Fruit fly (Drosophila melanogaster) whole organism, embryonic: Measurements from ENCODE around the gene dsx-c73A.

Experiments used
- CG11093 ChIP-seq: fragments of 200-800 bp; sonication (Bioruptor generic); IDR thresholded peaks from 3 replicates; pipeline ENCODE4 v1.3.6; 2022; ENCODE audit warnings: missing biosample characterization, missing genetic modification characterization
- CG13894 ChIP-seq: fragments of 200-800 bp; sonication (Bioruptor generic); optimal IDR thresholded peaks from 3 replicates; lab custom pipeline; 2018; ENCODE audit warnings: missing biosample characterization, mild to moderate bottlenecking, missing genetic modification characterization, moderate library complexity
- CG15696 ChIP-seq: fragments of 200-800 bp; sonication (Bioruptor generic); optimal IDR thresholded peaks from 2 replicates; lab custom pipeline; 2019; ENCODE audit warnings: missing biosample characterization, mild to moderate bottlenecking, missing genetic modification characterization, moderate library complexity
- CG16815 ChIP-seq: fragments of 200-800 bp; sonication (Bioruptor generic); optimal IDR thresholded peaks from 3 replicates; lab custom pipeline; 2017; ENCODE audit warnings: missing biosample characterization, mild to moderate bottlenecking, missing genetic modification characterization
- CG17385 ChIP-seq: fragments of 200-800 bp; sonication (Bioruptor generic); optimal IDR thresholded peaks from 3 replicates; lab custom pipeline; 2018; ENCODE audit warnings: missing biosample characterization, mild to moderate bottlenecking, missing genetic modification characterization
- CG2129 ChIP-seq: fragments of 200-800 bp; sonication (Bioruptor generic); IDR thresholded peaks from 2 replicates; pipeline ENCODE4 v1.3.6; 2022; ENCODE audit warnings: missing biosample characterization, missing genetic modification characterization; ENCODE audit not compliant: partially characterized antibody
- CG2199 ChIP-seq: fragments of 200-800 bp; sonication (Bioruptor generic); IDR thresholded peaks from 3 replicates; pipeline ENCODE4 v1.3.6; 2022; ENCODE audit warnings: missing biosample characterization, missing genetic modification characterization
- CG31388 ChIP-seq: fragments of 200-800 bp; sonication (Bioruptor generic); optimal IDR thresholded peaks from 2 replicates; lab custom pipeline; 2016; ENCODE audit warnings: missing biosample characterization, missing genetic modification characterization
- CG33557 ChIP-seq: fragments of 200-800 bp; sonication (Bioruptor generic); optimal IDR thresholded peaks from 2 replicates; lab custom pipeline; 2019; ENCODE audit warnings: missing biosample characterization, mild to moderate bottlenecking, missing genetic modification characterization, moderate library complexity
- CG5245 ChIP-seq: fragments of 200-800 bp; sonication (Bioruptor generic); optimal IDR thresholded peaks from 3 replicates; lab custom pipeline; 2016; ENCODE audit warnings: missing biosample characterization, missing genetic modification characterization
- CG8924 ChIP-seq: fragments of 200-800 bp; optimal IDR thresholded peaks from 3 replicates; lab custom pipeline; 2019; ENCODE audit warnings: missing biosample characterization, mild to moderate bottlenecking, missing genetic modification characterization, moderate library complexity
- CG9817 ChIP-seq: fragments of 200-800 bp; sonication (Bioruptor generic); optimal IDR thresholded peaks from 2 replicates; lab custom pipeline; 2018; ENCODE audit warnings: missing biosample characterization, mild to moderate bottlenecking, missing genetic modification characterization, moderate library complexity
- CkIIα-i1 ChIP-seq: fragments of 200-800 bp; sonication (Bioruptor generic); IDR thresholded peaks from 2 replicates; pipeline ENCODE4 v1.3.6; 2022; ENCODE audit warnings: missing biosample characterization, missing genetic modification characterization
- Dll ChIP-seq: fragments of 200-800 bp; sonication (Bioruptor generic); IDR thresholded peaks from 4 replicates; pipeline ENCODE4 v1.3.6; 2022; ENCODE audit warnings: missing biosample characterization, missing genetic modification characterization; ENCODE audit not compliant: partially characterized antibody
- Fer2 ChIP-seq: fragments of 200-800 bp; sonication (Bioruptor generic); optimal IDR thresholded peaks from 2 replicates; lab custom pipeline; 2018; ENCODE audit warnings: missing biosample characterization, mild to moderate bottlenecking, missing genetic modification characterization, moderate library complexity
- GATAe ChIP-seq: fragments of 200-800 bp; sonication (Bioruptor generic); conservative IDR thresholded peaks from 2 replicates; pipeline ENCODE4 v1.3.6; 2022; ENCODE audit warnings: missing biosample characterization, missing genetic modification characterization
- Lpt ChIP-seq: fragments of >200 bp; optimal IDR thresholded peaks from 2 replicates; lab custom pipeline; 2018; ENCODE audit warnings: missing biosample characterization, missing genetic modification characterization
- NC2α ChIP-seq: fragments of 200-800 bp; sonication (Bioruptor generic); optimal IDR thresholded peaks from 2 replicates; lab custom pipeline; 2016; ENCODE audit warnings: missing biosample characterization, missing genetic modification characterization
- NK7.1 ChIP-seq: fragments of 200-800 bp; sonication (Bioruptor generic); optimal IDR thresholded peaks from 3 replicates; lab custom pipeline; 2016; ENCODE audit warnings: missing biosample characterization, missing genetic modification characterization
- Neu2 ChIP-seq: fragments of 200-800 bp; sonication (Bioruptor generic); optimal IDR thresholded peaks from 3 replicates; lab custom pipeline; 2016; ENCODE audit warnings: missing biosample characterization, missing genetic modification characterization, borderline replicate concordance
- Nf-YB ChIP-seq: fragments of 200-800 bp; sonication (Bioruptor generic); optimal IDR thresholded peaks from 3 replicates; lab custom pipeline; 2019; ENCODE audit warnings: missing biosample characterization, mild to moderate bottlenecking, missing genetic modification characterization, moderate library complexity
- Oli ChIP-seq: fragments of 200-800 bp; sonication (Bioruptor generic); optimal IDR thresholded peaks from 2 replicates; lab custom pipeline; 2018; ENCODE audit warnings: missing biosample characterization, mild to moderate bottlenecking, missing genetic modification characterization, moderate library complexity
- Pdp1 ChIP-seq, 2 experiments: fragments of 200-800 bp; sonication (Bioruptor generic); optimal IDR thresholded peaks; 3 replicates each; lab custom pipeline; 2016; ENCODE audit warnings: missing biosample characterization in 2 of 2, missing genetic modification characterization in 2 of 2, mild to moderate bottlenecking in 1 of 2, moderate library complexity in 1 of 2
- Scr ChIP-seq: fragments of 200-800 bp; sonication (Bioruptor generic); IDR thresholded peaks from 2 replicates; pipeline ENCODE4 v1.3.6; 2022; ENCODE audit warnings: missing biosample characterization, missing genetic modification characterization; ENCODE audit not compliant: partially characterized antibody
- Sox100B ChIP-seq: fragments of 200-800 bp; sonication (Bioruptor generic); optimal IDR thresholded peaks from 3 replicates; lab custom pipeline; 2018; ENCODE audit warnings: missing biosample characterization, mild to moderate bottlenecking, missing genetic modification characterization
- Xbp1 ChIP-seq: fragments of 200-800 bp; sonication (Bioruptor generic); optimal IDR thresholded peaks from 3 replicates; lab custom pipeline; 2016; ENCODE audit warnings: missing biosample characterization, mild to moderate bottlenecking, missing genetic modification characterization
- Xrp1 ChIP-seq: fragments of 200-800 bp; sonication (Bioruptor generic); IDR thresholded peaks from 2 replicates; pipeline ENCODE4 v1.3.6; 2022; ENCODE audit warnings: missing biosample characterization, missing genetic modification characterization
- cas ChIP-seq: fragments of 200-800 bp; sonication (Bioruptor generic); IDR thresholded peaks from 2 replicates; pipeline ENCODE4 v1.3.6; 2022; ENCODE audit warnings: missing biosample characterization, missing genetic modification characterization
- dmrt99B ChIP-seq: fragments of 200-800 bp; sonication (Bioruptor generic); optimal IDR thresholded peaks from 2 replicates; lab custom pipeline; 2018; ENCODE audit warnings: missing biosample characterization, mild to moderate bottlenecking, missing genetic modification characterization, moderate library complexity
- dysf ChIP-seq: fragments of 200-800 bp; sonication (Bioruptor generic); IDR thresholded peaks from 3 replicates; pipeline ENCODE4 v1.3.6; 2022; ENCODE audit warnings: missing biosample characterization, missing genetic modification characterization
- emc ChIP-seq: fragments of 200-800 bp; sonication (Bioruptor generic); optimal IDR thresholded peaks from 2 replicates; lab custom pipeline; 2016; ENCODE audit warnings: missing biosample characterization, missing genetic modification characterization
- fru ChIP-seq: fragments of >200 bp; optimal IDR thresholded peaks from 2 replicates; lab custom pipeline; 2017
- ftz-f1 ChIP-seq: fragments of 200-800 bp; sonication (Bioruptor generic); optimal IDR thresholded peaks from 2 replicates; lab custom pipeline; 2016; ENCODE audit warnings: missing biosample characterization, missing genetic modification characterization
- grn ChIP-seq: fragments of 200-800 bp; sonication (Bioruptor generic); optimal IDR thresholded peaks from 3 replicates; lab custom pipeline; 2017; ENCODE audit warnings: missing biosample characterization, missing genetic modification characterization
- her ChIP-seq: fragments of 200-800 bp; sonication (Bioruptor generic); optimal IDR thresholded peaks from 2 replicates; lab custom pipeline; 2016; ENCODE audit warnings: missing biosample characterization, missing genetic modification characterization
- kay ChIP-seq: fragments of 200-800 bp; sonication (Bioruptor generic); optimal IDR thresholded peaks from 2 replicates; lab custom pipeline; 2016; ENCODE audit warnings: missing biosample characterization, missing genetic modification characterization
- lmd ChIP-seq: fragments of 200-800 bp; sonication (Bioruptor generic); IDR thresholded peaks from 2 replicates; pipeline ENCODE4 v1.3.6; 2022; ENCODE audit warnings: missing biosample characterization, missing genetic modification characterization
- lola ChIP-seq, 3 experiments: fragments of >200 bp in 2 of 3; fragments of 200-800 bp in 1 of 3; sonication (Bioruptor generic) in 1 of 3; optimal IDR thresholded peaks; 2 replicates each; lab custom pipeline; 2017 to 2019; ENCODE audit warnings: missing biosample characterization in 3 of 3, missing genetic modification characterization in 3 of 3, mild to moderate bottlenecking in 1 of 3, moderate library complexity in 1 of 3
- mld ChIP-seq: fragments of 200-800 bp; sonication (Bioruptor generic); IDR thresholded peaks from 3 replicates; pipeline ENCODE4 v1.3.6; 2022; ENCODE audit warnings: missing biosample characterization, missing genetic modification characterization; ENCODE audit not compliant: partially characterized antibody
- nerfin-1 ChIP-seq: fragments of 200-800 bp; sonication (Bioruptor generic); optimal IDR thresholded peaks from 3 replicates; lab custom pipeline; 2019; ENCODE audit warnings: missing biosample characterization, mild to moderate bottlenecking, missing genetic modification characterization, moderate library complexity
- psq ChIP-seq: fragments of 200-800 bp; sonication (Bioruptor generic); optimal IDR thresholded peaks from 2 replicates; lab custom pipeline; 2017; ENCODE audit warnings: missing biosample characterization, missing genetic modification characterization
- pum ChIP-seq: fragments of 200-800 bp; sonication (Bioruptor generic); optimal IDR thresholded peaks from 2 replicates; lab custom pipeline; 2016; ENCODE audit warnings: missing biosample characterization, missing genetic modification characterization
- ranshi ChIP-seq: fragments of 200-800 bp; sonication (Bioruptor generic); IDR thresholded peaks from 2 replicates; pipeline ENCODE4 v1.3.6; 2022; ENCODE audit warnings: missing biosample characterization, missing genetic modification characterization
- sima ChIP-seq: fragments of 200-800 bp; sonication (Bioruptor generic); optimal IDR thresholded peaks from 2 replicates; lab custom pipeline; 2016; ENCODE audit warnings: missing biosample characterization, missing genetic modification characterization
- sisA ChIP-seq: fragments of 200-800 bp; sonication (Bioruptor generic); IDR thresholded peaks from 2 replicates; pipeline ENCODE4 v1.3.6; 2022; ENCODE audit warnings: missing biosample characterization, missing genetic modification characterization
- trh ChIP-seq: fragments of 200-800 bp; sonication (Bioruptor generic); optimal IDR thresholded peaks from 2 replicates; lab custom pipeline; 2016; ENCODE audit warnings: missing biosample characterization, missing genetic modification characterization
- unpg ChIP-seq: fragments of 200-800 bp; sonication (Bioruptor generic); optimal IDR thresholded peaks from 3 replicates; lab custom pipeline; 2018; ENCODE audit warnings: missing biosample characterization, mild to moderate bottlenecking, missing genetic modification characterization, moderate library complexity
- wek ChIP-seq: fragments of 200-800 bp; sonication (Bioruptor generic); optimal IDR thresholded peaks from 3 replicates; lab custom pipeline; 2018; ENCODE audit warnings: missing biosample characterization, mild to moderate bottlenecking, missing genetic modification characterization, moderate library complexity
- zf30C ChIP-seq: fragments of 200-800 bp; sonication (Bioruptor generic); optimal IDR thresholded peaks from 3 replicates; lab custom pipeline; 2018; ENCODE audit warnings: missing biosample characterization, mild to moderate bottlenecking, missing genetic modification characterization

The dsx-c73A gene

dm6 chr3L:16480408-16481193 is 28.8 kb upstream of the dsx-c73A start (continued):
- TF ChIP-seq dysf (GFP tag; lab: Robert Waterston, UW) (peak; percentile 97), Oli (peak; percentile 98), CG11093 (GFP tag; lab: Robert Waterston, UW) (peak; percentile 95), nerfin-1 (tag; lab: Kevin White, UChicago) (peak; percentile 95), CG31388 (GFP tag; lab: Kevin White, UChicago) (peak; percentile 93), CG8924 (tag; lab: Kevin White, UChicago) (peak; percentile 98), Xrp1 (GFP tag; lab: Robert Waterston, UW) (peak; percentile 99), CkIIα-i1 (GFP tag; lab: Robert Waterston, UW) (peak; percentile 90), Pdp1 (GFP tag; optimal IDR thresholded peaks at IDR 0.05; lab: Kevin White, UChicago) (peak; percentile 97), cas (GFP tag; lab: Robert Waterston, UW) (peak; percentile 84), psq (GFP tag; lab: Kevin White, UChicago) (peak; percentile 93), ranshi (GFP tag; lab: Robert Waterston, UW) (peak; percentile 97), CG9817 (tag; lab: Kevin White, UChicago) (peak; percentile 93), zf30C (GFP tag; lab: Kevin White, UChicago) (peak; percentile 94), Scr (GFP tag; lab: Robert Waterston, UW) (no peak), sisA (GFP tag; lab: Robert Waterston, UW) (peak; percentile 98), Dll (GFP tag; lab: Robert Waterston, UW) (0 out of 4 replicates have a peak, but pooled peaks have one; percentile 19), CG16815 (GFP tag; lab: Kevin White, UChicago) (peak; percentile 97), lola (GFP tag; optimal IDR thresholded peaks at IDR 0.05; lab: Kevin White, UChicago) (peak in 1 of 3 experiments; percentile 99), fru (no peak), unpg (GFP tag; lab: Kevin White, UChicago) (peak; percentile 98), pum (GFP tag; lab: Kevin White, UChicago) (peak; percentile 98), trh (GFP tag; lab: Kevin White, UChicago) (peak; percentile 94), grn (GFP tag; lab: Kevin White, UChicago) (peak; percentile 76), lmd (GFP tag; lab: Robert Waterston, UW) (peak; percentile 98), mld (GFP tag; lab: Robert Waterston, UW) (no peak), CG17385 (GFP tag; lab: Kevin White, UChicago) (peak; percentile 94), NK7.1 (GFP tag; lab: Kevin White, UChicago) (peak; percentile 93), Sox100B (peak; percentile 95), CG2129 (GFP tag; lab: Robert Waterston, UW) (no peak), emc (peak; percentile 91), her (GFP tag; lab: Kevin White, UChicago) (peak; percentile 91), Nf-YB (GFP tag; lab: Kevin White, UChicago) (peak; percentile 86), NC2α (GFP tag; lab: Kevin White, UChicago) (peak; percentile 96), GATAe (GFP tag; lab: Robert Waterston, UW) (0 out of 2 replicates have a peak, but pooled peaks have one; percentile 40), sima (GFP tag; lab: Kevin White, UChicago) (peak; percentile 91), CG2199 (peak; percentile 96), CG13894 (tag; lab: Kevin White, UChicago) (peak; percentile 67), Neu2 (GFP tag; lab: Kevin White, UChicago) (peak; percentile 59), Lpt (GFP tag; lab: Kevin White, UChicago) (no peak), Xbp1 (GFP tag; lab: Kevin White, UChicago) (peak; percentile 98), Fer2 (tag; lab: Kevin White, UChicago) (peak; percentile 89), CG5245 (peak; percentile 98), wek (GFP tag; lab: Kevin White, UChicago) (peak; percentile 87), CG33557 (GFP tag; lab: Kevin White, UChicago) (peak; percentile 98), kay (GFP tag; lab: Kevin White, UChicago) (peak; percentile 96), CG15696 (tag; lab: Kevin White, UChicago) (peak; percentile 94), dmrt99B (tag; lab: Kevin White, UChicago) (peak; percentile 99), ftz-f1 (GFP tag; lab: Kevin White, UChicago) (peak; percentile 24)
